Worm (Caenorhabditis elegans): ENCODE results near the gene Y14H12A.1.

- TF ChIP-seq him-1 (tag; optimal IDR thresholded peaks at IDR 0.05), result no peak
- no peak for TF ChIP-seq dao-5 (tag; optimal IDR thresholded peaks at IDR 0.05)
- no peak for TF ChIP-seq W03F9.2 (tag; optimal IDR thresholded peaks at IDR 0.05)
Measured at ce11 chrII:4025462-4025861, 32.5 kb downstream of the Y14H12A.1 start, which contains the start of gene K07D4.5.

Measured in whole organism, L4/young adult.